Worm (Caenorhabditis elegans) whole organism, early embryonic: ENCODE results near the gene fbxa-105.

Source experiments
- B0310.2 ChIP-seq: sonication (generic microtip); optimal IDR thresholded peaks from 2 replicates; lab custom pipeline; 2016; ENCODE audit warnings: mild to moderate bottlenecking, missing genetic modification characterization, missing compliant biosample characterization
- aly-1 ChIP-seq: sonication (generic microtip); optimal IDR thresholded peaks from 2 replicates; lab custom pipeline; 2016; ENCODE audit warnings: missing genetic modification characterization, missing compliant biosample characterization
- ama-1 ChIP-seq: fragments of 150-350 bp; optimal IDR thresholded peaks from 2 replicates; lab custom pipeline; 2014
- ceh-13 ChIP-seq: fragments of 200-800 bp; sonication (Bioruptor generic); optimal IDR thresholded peaks from 2 replicates; lab custom pipeline; 2018; ENCODE audit warnings: mild to moderate bottlenecking, missing genetic modification characterization, missing compliant biosample characterization
- ceh-36 ChIP-seq: sonication (generic microtip); optimal IDR thresholded peaks from 2 replicates; lab custom pipeline; 2016; ENCODE audit warnings: missing genetic modification characterization, inconsistent platforms, missing compliant biosample characterization
- flt-1 ChIP-seq: fragments of 200-800 bp; sonication (Bioruptor generic); IDR thresholded peaks from 2 replicates; pipeline ENCODE4 v1.3.6; 2022; ENCODE audit warnings: missing genetic modification characterization, missing compliant biosample characterization
- hmbx-1 ChIP-seq: sonication (generic microtip); optimal IDR thresholded peaks from 2 replicates; lab custom pipeline; 2016; ENCODE audit warnings: mild to moderate bottlenecking, missing genetic modification characterization, missing compliant biosample characterization
- pes-1 ChIP-seq: fragments of 200-800 bp; sonication (Bioruptor generic); IDR thresholded peaks from 2 replicates; pipeline ENCODE4 v1.3.6; 2022; ENCODE audit warnings: missing genetic modification reagents, missing genetic modification characterization, missing compliant biosample characterization
- sea-1 ChIP-seq: fragments of 200-800 bp; sonication (Bioruptor generic); conservative IDR thresholded peaks from 2 replicates; pipeline ENCODE4 v1.3.6; 2022; ENCODE audit warnings: missing genetic modification characterization, missing compliant biosample characterization
- tbx-11 ChIP-seq: fragments of 200-800 bp; sonication (Bioruptor generic); IDR thresholded peaks from 2 replicates; pipeline ENCODE4 v1.3.6; 2022; ENCODE audit warnings: missing genetic modification characterization, missing compliant biosample characterization
- tbx-37 ChIP-seq: fragments of 200-800 bp; sonication (Bioruptor generic); conservative IDR thresholded peaks from 2 replicates; pipeline ENCODE4 v1.3.6; 2022; ENCODE audit warnings: missing genetic modification reagents, missing genetic modification characterization, missing compliant biosample characterization
- tra-4 ChIP-seq: sonication (generic microtip); optimal IDR thresholded peaks from 2 replicates; lab custom pipeline; 2017; ENCODE audit warnings: missing genetic modification characterization, missing compliant biosample characterization

DNA sequence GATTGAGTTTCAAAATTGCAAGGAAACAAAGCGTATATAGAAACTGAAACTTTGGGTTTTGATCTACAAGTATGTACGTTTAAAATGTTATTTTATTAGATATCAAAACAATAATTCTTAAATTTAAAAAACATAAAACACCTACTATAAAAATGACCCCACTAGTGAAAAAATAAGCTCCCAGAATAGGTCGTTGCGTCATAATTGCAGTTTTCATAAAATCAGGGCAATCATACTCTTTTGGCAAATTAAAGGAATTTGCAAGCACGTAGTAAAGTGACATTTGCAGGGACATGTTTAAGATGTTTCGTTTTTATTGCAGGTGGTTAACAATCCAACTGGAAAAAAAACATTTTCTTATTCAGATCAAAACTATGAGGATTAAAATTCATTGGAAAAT is 16.7 kb upstream of the fbxa-105 start, which contains the start of gene srt-6:
- TF ChIP-seq B0310.2 = no peak
- TF ChIP-seq tbx-11 = no peak
- no peak for TF ChIP-seq ceh-36 (tag; lab: Kevin White, UChicago)
- no peak for TF ChIP-seq pes-1 (GFP tag; lab: Robert Waterston, UW)
- no peak for TF ChIP-seq tra-4 (tag; lab: Kevin White, UChicago)
- TF ChIP-seq ama-1 (lab: Kevin White, UChicago) = no peak
- TF ChIP-seq ceh-13 (GFP tag; lab: Kevin White, UChicago) = no peak
- no peak for TF ChIP-seq tbx-37 (GFP tag; lab: Robert Waterston, UW)
- no peak for TF ChIP-seq aly-1 (tag; lab: Kevin White, UChicago)
- TF ChIP-seq flt-1 = no peak
- no peak for TF ChIP-seq sea-1 (GFP tag; lab: Robert Waterston, UW)
- TF ChIP-seq hmbx-1 (tag; lab: Kevin White, UChicago) = no peak
